Worm (Caenorhabditis elegans) whole organism, young adult: Measurements from ENCODE around the gene cbp-1.

Experiments
- B0019.2 ChIP-seq: fragments of 200-800 bp; sonication (Bioruptor generic); conservative IDR thresholded peaks from 2 replicates; pipeline ENCODE4 v1.3.6; 2022; ENCODE audit warnings: missing genetic modification reagents, missing genetic modification characterization, missing compliant biosample characterization
- ceh-100 ChIP-seq: fragments of 200-800 bp; sonication (Bioruptor generic); IDR thresholded peaks from 2 replicates; pipeline ENCODE4 v1.3.6; 2022; ENCODE audit warnings: missing genetic modification reagents, missing genetic modification characterization, missing compliant biosample characterization
- egrh-3 ChIP-seq: fragments of 200-800 bp; sonication (Bioruptor generic); IDR thresholded peaks from 2 replicates; pipeline ENCODE4 v1.3.6; 2022; ENCODE audit warnings: missing genetic modification reagents, missing genetic modification characterization, missing compliant biosample characterization
- hlh-12 ChIP-seq: sonication (generic microtip); optimal IDR thresholded peaks from 2 replicates; lab custom pipeline; 2016; ENCODE audit warnings: missing genetic modification characterization, missing compliant biosample characterization
- hmg-20 ChIP-seq: fragments of 200-800 bp; sonication (Bioruptor generic); IDR thresholded peaks from 2 replicates; pipeline ENCODE4 v1.3.6; 2022; ENCODE audit warnings: missing genetic modification reagents, missing genetic modification characterization, missing compliant biosample characterization
- nhr-120 ChIP-seq: fragments of 200-800 bp; sonication (Bioruptor generic); IDR thresholded peaks from 2 replicates; pipeline ENCODE4 v1.3.6; 2022; ENCODE audit warnings: missing genetic modification characterization, missing compliant biosample characterization
- pbrm-1 ChIP-seq: fragments of 200-800 bp; sonication (Bioruptor generic); IDR thresholded peaks from 2 replicates; pipeline ENCODE4 v1.3.6; 2022; ENCODE audit warnings: missing genetic modification reagents, missing genetic modification characterization, missing compliant biosample characterization
- pha-4 ChIP-seq: fragments of 150-350 bp; sonication (generic microtip); optimal IDR thresholded peaks from 2 replicates; lab custom pipeline; 2014; ENCODE audit warnings: missing biosample characterization, missing genetic modification reagents, missing genetic modification characterization
- snpc-1.1 ChIP-seq: sonication (generic microtip); optimal IDR thresholded peaks from 2 replicates; lab custom pipeline; 2017; ENCODE audit warnings: missing genetic modification characterization, mild to moderate bottlenecking, missing compliant biosample characterization, antibody characterized with exemption, moderate library complexity, missing genotype, missing genetic modification reagents; ENCODE audit not compliant: insufficient read depth
- unc-62 ChIP-seq: fragments of 150-350 bp; optimal IDR thresholded peaks from 2 replicates; lab custom pipeline; 2014; ENCODE audit warnings: missing biosample characterization, missing genetic modification reagents, missing genetic modification characterization
- zfh-2 ChIP-seq: fragments of 200-800 bp; sonication (Bioruptor generic); conservative IDR thresholded peaks from 2 replicates; pipeline ENCODE4 v1.3.6; 2022; ENCODE audit warnings: missing genetic modification reagents, missing genetic modification characterization, missing compliant biosample characterization
- ztf-25 ChIP-seq: fragments of 200-800 bp; sonication (Bioruptor generic); IDR thresholded peaks from 2 replicates; pipeline ENCODE4 v1.3.6; 2022; ENCODE audit warnings: missing genetic modification reagents, missing genetic modification characterization, missing compliant biosample characterization
- ztf-3 ChIP-seq: fragments of 200-800 bp; sonication (Bioruptor generic); optimal IDR thresholded peaks from 2 replicates; lab custom pipeline; 2018; ENCODE audit warnings: mild to moderate bottlenecking, missing genetic modification characterization, missing compliant biosample characterization

DNA sequence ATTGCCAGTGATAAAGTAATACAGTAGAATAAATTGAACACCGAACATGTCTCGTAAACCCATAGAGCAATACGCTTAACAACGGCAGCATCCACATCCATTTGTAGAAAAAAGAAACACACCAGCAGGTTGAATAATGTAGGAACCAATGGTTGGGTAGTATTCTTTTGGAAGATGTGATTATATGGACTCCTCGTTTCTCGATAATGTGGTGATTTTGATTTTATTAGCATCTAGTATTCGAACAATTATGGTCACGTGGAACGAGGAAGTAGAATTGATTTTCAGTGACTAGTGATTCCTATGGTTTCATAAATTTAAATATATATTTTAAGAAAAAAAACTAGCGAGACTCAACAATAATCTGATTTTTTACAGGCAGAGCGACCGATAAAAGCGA, 30.1 kb downstream of the cbp-1 start, which contains the start of gene srxa-10:
- TF ChIP-seq hmg-20 (GFP tag; lab: Robert Waterston, UW) (no peak), zfh-2 (GFP tag; lab: Robert Waterston, UW) (no peak), egrh-3 (GFP tag; lab: Robert Waterston, UW) (no peak), pbrm-1 (GFP tag; lab: Robert Waterston, UW) (no peak), ztf-3 (no peak), B0019.2 (no peak), snpc-1.1 (no peak), ztf-25 (no peak), ceh-100 (GFP tag; lab: Robert Waterston, UW) (no peak), hlh-12 (tag; lab: Kevin White, UChicago) (no peak), unc-62 (GFP tag; lab: Kevin White, UChicago) (no peak), nhr-120 (GFP tag; lab: Robert Waterston, UW) (no peak), pha-4 (tag; lab: Kevin White, UChicago) (no peak)
